Fruit fly (Drosophila melanogaster) whole organism, wandering third instar larva: ENCODE results near the gene CG6179.

Experiments used
- CG32264 ChIP-seq: fragments of 200-800 bp; sonication (Bioruptor generic); optimal IDR thresholded peaks from 2 replicates; lab custom pipeline; 2016; ENCODE audit warnings: missing biosample characterization, missing genetic modification characterization
- Dif ChIP-seq: fragments of 200-275, 200-300 bp; sonication (Bioruptor generic); optimal IDR thresholded peaks from 2 replicates; lab custom pipeline; 2018; ENCODE audit warnings: missing biosample characterization, missing genetic modification characterization; ENCODE audit not compliant: partially characterized antibody
- GATAd ChIP-seq: sonication (Bioruptor generic); optimal IDR thresholded peaks from 2 replicates; lab custom pipeline; 2016; ENCODE audit warnings: missing biosample characterization, missing genetic modification characterization
- HLH106 ChIP-seq: fragments of 200-800 bp; optimal IDR thresholded peaks from 3 replicates; lab custom pipeline; 2019; ENCODE audit warnings: missing biosample characterization, mild to moderate bottlenecking, missing genetic modification characterization, moderate library complexity
- Hnf4 ChIP-seq: fragments of 200-800 bp; sonication (Bioruptor generic); optimal IDR thresholded peaks from 2 replicates; lab custom pipeline; 2016; ENCODE audit warnings: missing biosample characterization, mild to moderate bottlenecking, missing genetic modification characterization
- Jra ChIP-seq: sonication (Bioruptor generic); optimal IDR thresholded peaks from 2 replicates; lab custom pipeline; 2016; ENCODE audit warnings: missing biosample characterization, missing genetic modification characterization
- Mio ChIP-seq: sonication (Bioruptor generic); optimal IDR thresholded peaks from 2 replicates; lab custom pipeline; 2016; ENCODE audit warnings: missing biosample characterization, missing genetic modification characterization
- Myc ChIP-seq: fragments of >200 bp; optimal IDR thresholded peaks from 2 replicates; lab custom pipeline; 2017
- N ChIP-seq: fragments of >200 bp; optimal IDR thresholded peaks from 2 replicates; lab custom pipeline; 2018; ENCODE audit warnings: missing biosample characterization, missing external identifiers, missing genetic modification characterization
- OdsH ChIP-seq: fragments of 200-800 bp; sonication (Bioruptor generic); optimal IDR thresholded peaks from 2 replicates; lab custom pipeline; 2016; ENCODE audit warnings: missing biosample characterization, mild to moderate bottlenecking, missing genetic modification characterization
- Rel ChIP-seq, 2 experiments: fragments of 200-800 bp; sonication (Bioruptor generic) in 1 of 2; optimal IDR thresholded peaks; 2 replicates in 1 of 2; 3 replicates in 1 of 2; lab custom pipeline; 2016 to 2019; ENCODE audit warnings: mild to moderate bottlenecking in 2 of 2, missing biosample characterization in 2 of 2, missing genetic modification characterization in 2 of 2, moderate library complexity in 1 of 2
- Sp1 ChIP-seq: fragments of 200-800 bp; sonication (Bioruptor generic); optimal IDR thresholded peaks from 3 replicates; lab custom pipeline; 2019; ENCODE audit warnings: missing biosample characterization, mild to moderate bottlenecking, missing genetic modification characterization, moderate library complexity
- Vsx2 ChIP-seq: fragments of 200-300, 225-300 bp; sonication (Bioruptor generic); optimal IDR thresholded peaks from 2 replicates; lab custom pipeline; 2018; ENCODE audit warnings: missing biosample characterization, missing genetic modification characterization; ENCODE audit not compliant: partially characterized antibody
- br ChIP-seq: fragments of 200-800 bp; sonication (Bioruptor generic); optimal IDR thresholded peaks from 2 replicates; lab custom pipeline; 2016; ENCODE audit warnings: missing biosample characterization, missing genetic modification characterization
- brk ChIP-seq: fragments of 200-800 bp; sonication (Bioruptor generic); optimal IDR thresholded peaks from 2 replicates; lab custom pipeline; 2016; ENCODE audit warnings: missing biosample characterization, mild to moderate bottlenecking, missing genetic modification characterization
- dl ChIP-seq, 2 experiments: fragments of 175-275, 200-275 bp in 1 of 2; fragments of 200-275 bp in 1 of 2; sonication (Bioruptor generic); optimal IDR thresholded peaks; lab custom pipeline; 2018; ENCODE audit warnings: mild to moderate bottlenecking in 2 of 2, missing biosample characterization in 2 of 2, missing genetic modification characterization in 2 of 2, moderate library complexity in 2 of 2; ENCODE audit not compliant: partially characterized antibody in 2 of 2, insufficient read depth in 1 of 2
- dmrt93B ChIP-seq: fragments of 200-800 bp; sonication (Bioruptor generic); optimal IDR thresholded peaks from 2 replicates; lab custom pipeline; 2018; ENCODE audit warnings: missing biosample characterization, mild to moderate bottlenecking, missing genetic modification characterization
- dsf ChIP-seq: sonication (Bioruptor generic); optimal IDR thresholded peaks from 2 replicates; lab custom pipeline; 2016; ENCODE audit warnings: missing biosample characterization, missing genetic modification characterization, borderline replicate concordance
- ey ChIP-seq: fragments of 200-800 bp; sonication (Bioruptor generic); optimal IDR thresholded peaks from 2 replicates; lab custom pipeline; 2016; ENCODE audit warnings: missing biosample characterization, missing genetic modification characterization
- foxo ChIP-seq, 2 experiments: fragments of 200-800 bp; sonication (Bioruptor generic); optimal IDR thresholded peaks; 2 replicates in 1 of 2; 3 replicates in 1 of 2; lab custom pipeline; 2016 to 2017; ENCODE audit warnings: missing biosample characterization in 2 of 2, missing genetic modification characterization in 2 of 2
- fru ChIP-seq: fragments of 200-800 bp; sonication (Bioruptor generic); optimal IDR thresholded peaks from 3 replicates; lab custom pipeline; 2016; ENCODE audit warnings: missing biosample characterization, mild to moderate bottlenecking, missing genetic modification characterization
- h ChIP-seq: fragments of 200-800 bp; sonication (Bioruptor generic); optimal IDR thresholded peaks from 3 replicates; lab custom pipeline; 2016; ENCODE audit warnings: missing biosample characterization, mild to moderate bottlenecking, missing genetic modification characterization
- jim ChIP-seq: fragments of 175-275, 200-325 bp; sonication (Bioruptor generic); optimal IDR thresholded peaks from 2 replicates; lab custom pipeline; 2016; ENCODE audit warnings: missing biosample characterization, mild to moderate bottlenecking, missing genetic modification characterization
- lola ChIP-seq: fragments of >200 bp; optimal IDR thresholded peaks from 2 replicates; lab custom pipeline; 2017; ENCODE audit warnings: missing biosample characterization, missing genetic modification characterization
- pan ChIP-seq: fragments of >200 bp; optimal IDR thresholded peaks from 2 replicates; lab custom pipeline; 2017
- rgr ChIP-seq: fragments of 200-800 bp; sonication (Bioruptor generic); optimal IDR thresholded peaks from 3 replicates; lab custom pipeline; 2016; ENCODE audit warnings: missing biosample characterization, mild to moderate bottlenecking, missing genetic modification characterization
- sage ChIP-seq: fragments of 200-800 bp; sonication (Bioruptor generic); optimal IDR thresholded peaks from 2 replicates; lab custom pipeline; 2016; ENCODE audit warnings: missing biosample characterization, mild to moderate bottlenecking, missing genetic modification characterization
- sv ChIP-seq: fragments of 200-800 bp; sonication (Bioruptor generic); optimal IDR thresholded peaks from 3 replicates; lab custom pipeline; 2016; ENCODE audit warnings: missing biosample characterization, missing genetic modification characterization
- tai ChIP-seq: sonication (Bioruptor generic); optimal IDR thresholded peaks from 2 replicates; lab custom pipeline; 2016; ENCODE audit warnings: missing biosample characterization, missing genetic modification characterization
- usp ChIP-seq: fragments of >200 bp; optimal IDR thresholded peaks from 2 replicates; lab custom pipeline; 2017; ENCODE audit warnings: missing biosample characterization, missing genetic modification characterization

CG6179 gene

dm6 chrX:18404150-18404631 is 24.3 kb downstream of the CG6179 start:
- TF ChIP-seq foxo (GFP tag; optimal IDR thresholded peaks at IDR 0.05; lab: Kevin White, UChicago) = no peak
- no peak for TF ChIP-seq Rel (GFP tag; optimal IDR thresholded peaks at IDR 0.05; lab: Kevin White, UChicago)
- TF ChIP-seq Rel (tag; optimal IDR thresholded peaks at IDR 0.05; lab: Kevin White, UChicago) = peak; percentile 3
- peak; percentile 22 for TF ChIP-seq Dif (GFP tag; lab: Kevin White, UChicago)
- no peak for TF ChIP-seq Sp1
- TF ChIP-seq GATAd = no peak
- no peak for TF ChIP-seq lola (GFP tag; lab: Kevin White, UChicago)
- TF ChIP-seq, all 38 proteins: peak for 2

DNA sequence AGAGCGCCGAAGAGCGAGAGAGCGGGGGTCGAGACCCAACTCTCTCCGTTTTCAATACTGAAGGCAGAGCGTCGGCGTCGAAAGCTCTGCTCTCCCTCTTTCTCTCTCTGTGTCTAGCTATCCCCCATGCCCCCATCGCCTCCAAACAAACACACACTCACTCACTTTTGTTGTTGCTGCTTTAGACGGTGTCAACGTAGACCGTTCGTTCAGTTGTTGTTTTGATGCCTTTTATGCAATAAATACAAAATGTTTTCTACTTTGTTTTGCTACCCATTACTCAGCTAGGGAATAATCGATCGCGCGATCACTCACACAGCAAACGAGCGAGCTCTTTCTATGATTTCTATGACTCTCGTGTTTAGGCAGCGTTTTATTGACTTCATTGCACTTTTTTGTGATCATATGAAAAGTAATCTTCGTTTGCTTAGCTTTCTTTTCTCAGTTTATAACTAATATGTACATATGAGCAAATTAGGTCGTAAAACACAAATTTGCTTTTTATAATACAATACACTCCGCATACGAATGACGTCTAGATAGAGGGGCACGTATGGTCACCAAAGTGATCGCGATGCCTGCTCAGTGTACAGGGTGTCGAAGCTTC is 24.9 kb downstream of the CG6179 start:
- TF ChIP-seq CG32264 (GFP tag; lab: Kevin White, UChicago) (no peak), dmrt93B (no peak), sage (GFP tag; lab: Kevin White, UChicago) (no peak), Jra (GFP tag; lab: Kevin White, UChicago) (peak; percentile 3), pan (lab: Kevin White, UChicago) (peak; percentile 70), Vsx2 (peak; percentile 90), h (peak; percentile 1), dl (GFP tag; optimal IDR thresholded peaks at IDR 0.05; lab: Kevin White, UChicago; ENCODE audit: insufficient read depth in 1 of 2, partially characterized antibody in 2 of 2) (peak; percentile 90 to 93), Dif (GFP tag; lab: Kevin White, UChicago) (peak; percentile 95), br (GFP tag; lab: Kevin White, UChicago) (peak; percentile 91), jim (GFP tag; lab: Kevin White, UChicago) (peak; percentile 1), fru (GFP tag; lab: Kevin White, UChicago) (peak; percentile 0), Myc (no peak), tai (no peak), Hnf4 (GFP tag; lab: Kevin White, UChicago) (peak; percentile 15)
- TF ChIP-seq, all 38 proteins: peak for 10

- TF ChIP-seq sv (GFP tag; lab: Kevin White, UChicago) (peak; percentile 73), Jra (GFP tag; lab: Kevin White, UChicago) (no peak), rgr (GFP tag; lab: Kevin White, UChicago) (peak; percentile 5), OdsH (GFP tag; lab: Kevin White, UChicago) (no peak), ey (peak; percentile 15), br (GFP tag; lab: Kevin White, UChicago) (no peak)
- TF ChIP-seq, all 38 proteins: peak for 3
Measured at dm6 chrX:18405567-18406059, 25.7 kb downstream of the CG6179 start.

DNA sequence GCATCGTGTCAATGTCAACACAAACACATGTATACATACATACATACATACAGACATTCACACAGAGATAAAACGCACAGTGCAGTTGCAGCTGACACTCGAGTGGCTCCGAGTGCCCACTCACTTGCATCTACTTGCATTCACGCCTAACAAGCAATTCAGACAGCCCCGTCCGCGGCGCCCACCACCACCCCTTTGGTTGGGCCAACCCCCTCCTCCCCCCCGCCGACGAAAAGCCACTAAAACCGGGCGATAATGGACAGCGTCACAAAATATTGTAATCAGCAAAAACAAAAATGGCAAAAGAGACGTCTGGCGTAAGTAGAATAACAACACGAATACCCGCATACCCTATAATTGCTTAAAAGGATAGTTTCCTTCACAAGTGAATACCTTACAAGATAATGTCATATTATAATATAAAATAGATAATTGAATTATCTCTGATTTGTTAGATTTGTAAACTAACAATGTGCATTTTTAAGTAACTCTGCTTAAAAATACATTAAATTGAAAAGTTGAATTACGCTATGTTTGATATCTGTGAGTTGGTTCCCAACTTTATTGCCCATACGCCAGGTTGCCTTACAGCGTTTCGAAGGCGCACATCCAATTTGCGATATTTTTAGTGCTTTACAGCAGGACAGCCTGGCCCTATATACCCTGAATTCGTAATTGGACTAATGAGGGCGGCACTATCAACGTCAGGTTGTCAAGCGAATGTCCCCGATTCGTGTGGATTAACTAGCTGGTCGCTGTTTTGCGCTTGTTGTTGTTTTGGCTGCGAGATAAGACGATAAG is 26.9 kb downstream of the CG6179 start:
- TF ChIP-seq dsf (GFP tag; lab: Kevin White, UChicago) (no peak), N (GFP tag; lab: Kevin White, UChicago) (no peak), brk (GFP tag; lab: Kevin White, UChicago) (no peak), br (GFP tag; lab: Kevin White, UChicago) (no peak), lola (GFP tag; lab: Kevin White, UChicago) (no peak), Myc (no peak), ey (no peak), Rel (GFP tag; optimal IDR thresholded peaks at IDR 0.05; lab: Kevin White, UChicago) (no peak), Rel (tag; optimal IDR thresholded peaks at IDR 0.05; lab: Kevin White, UChicago) (no peak), Mio (GFP tag; lab: Kevin White, UChicago) (no peak), Jra (GFP tag; lab: Kevin White, UChicago) (no peak), HLH106 (tag; lab: Kevin White, UChicago) (no peak), usp (GFP tag; lab: Kevin White, UChicago) (no peak), tai (no peak)
